Worm (Caenorhabditis elegans) whole organism, midembryonic: ENCODE results near the gene ttr-35.

Source experiments
- T22C8.4 ChIP-seq: fragments of 200-800 bp; sonication (Bioruptor generic); IDR thresholded peaks from 2 replicates; pipeline ENCODE4 v1.3.6; 2022; ENCODE audit warnings: missing genetic modification characterization, missing compliant biosample characterization
- cog-1 ChIP-seq: sonication (generic microtip); optimal IDR thresholded peaks from 2 replicates; lab custom pipeline; 2016; ENCODE audit warnings: missing genetic modification characterization, missing compliant biosample characterization
- flt-1 ChIP-seq: fragments of 200-800 bp; sonication (Bioruptor generic); IDR thresholded peaks from 2 replicates; pipeline ENCODE4 v1.3.6; 2022; ENCODE audit warnings: missing genetic modification characterization, missing compliant biosample characterization
- klf-2 ChIP-seq: fragments of 200-800 bp; sonication (Bioruptor generic); conservative IDR thresholded peaks from 2 replicates; pipeline ENCODE4 v1.3.6; 2022; ENCODE audit warnings: missing genetic modification reagents, missing genetic modification characterization, missing compliant biosample characterization
- med-1 ChIP-seq: sonication (generic microtip); optimal IDR thresholded peaks from 2 replicates; lab custom pipeline; 2017; ENCODE audit warnings: missing genetic modification characterization, mild to moderate bottlenecking, missing compliant biosample characterization, antibody characterized with exemption, missing genetic modification reagents; ENCODE audit not compliant: insufficient read depth
- ref-1 ChIP-seq: fragments of 200-800 bp; sonication (Bioruptor generic); conservative IDR thresholded peaks from 2 replicates; pipeline ENCODE4 v1.3.6; 2022; ENCODE audit warnings: missing genetic modification reagents, missing genetic modification characterization, missing compliant biosample characterization
- tab-1 ChIP-seq: fragments of 200-800 bp; sonication (Bioruptor generic); IDR thresholded peaks from 2 replicates; pipeline ENCODE4 v1.3.6; 2022; ENCODE audit warnings: missing genetic modification characterization, missing compliant biosample characterization
- ztf-23 ChIP-seq: fragments of 200-800 bp; sonication (Bioruptor generic); IDR thresholded peaks from 2 replicates; pipeline ENCODE4 v1.3.6; 2022; ENCODE audit warnings: missing genetic modification reagents, missing genetic modification characterization, missing compliant biosample characterization
- ztf-29 ChIP-seq: fragments of 200-800 bp; sonication (Bioruptor generic); IDR thresholded peaks from 2 replicates; pipeline ENCODE4 v1.3.6; 2022; ENCODE audit warnings: missing genetic modification reagents, missing genetic modification characterization, missing compliant biosample characterization

Gene ttr-35

DNA sequence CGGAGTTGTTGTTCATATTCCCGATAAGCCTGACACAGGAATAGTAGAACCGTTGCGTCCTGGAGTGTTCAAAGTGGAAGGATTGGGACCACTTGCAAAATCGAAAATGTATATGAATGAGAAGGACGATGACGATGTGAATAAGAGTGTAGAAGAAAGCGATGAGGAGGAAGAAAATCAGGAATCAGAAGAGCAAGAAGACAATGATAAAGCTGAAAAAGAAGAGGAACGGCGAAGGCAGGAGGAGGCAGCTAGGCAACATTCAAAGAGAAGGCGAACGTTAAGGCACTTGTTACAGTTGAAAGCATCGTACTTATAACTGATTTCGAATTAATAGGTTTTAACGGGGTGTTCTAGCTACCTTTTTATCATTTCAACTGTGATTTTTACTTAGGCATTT lies 31.6 kb downstream of the ttr-35 start:
- TF ChIP-seq med-1 (GFP tag; lab: Kevin White, UChicago) (no peak), T22C8.4 (GFP tag; lab: Robert Waterston, UW) (no peak), flt-1 (GFP tag; lab: Robert Waterston, UW) (no peak), tab-1 (no peak), klf-2 (no peak), cog-1 (tag; lab: Kevin White, UChicago) (no peak), ref-1 (GFP tag; lab: Robert Waterston, UW) (no peak)

DNA sequence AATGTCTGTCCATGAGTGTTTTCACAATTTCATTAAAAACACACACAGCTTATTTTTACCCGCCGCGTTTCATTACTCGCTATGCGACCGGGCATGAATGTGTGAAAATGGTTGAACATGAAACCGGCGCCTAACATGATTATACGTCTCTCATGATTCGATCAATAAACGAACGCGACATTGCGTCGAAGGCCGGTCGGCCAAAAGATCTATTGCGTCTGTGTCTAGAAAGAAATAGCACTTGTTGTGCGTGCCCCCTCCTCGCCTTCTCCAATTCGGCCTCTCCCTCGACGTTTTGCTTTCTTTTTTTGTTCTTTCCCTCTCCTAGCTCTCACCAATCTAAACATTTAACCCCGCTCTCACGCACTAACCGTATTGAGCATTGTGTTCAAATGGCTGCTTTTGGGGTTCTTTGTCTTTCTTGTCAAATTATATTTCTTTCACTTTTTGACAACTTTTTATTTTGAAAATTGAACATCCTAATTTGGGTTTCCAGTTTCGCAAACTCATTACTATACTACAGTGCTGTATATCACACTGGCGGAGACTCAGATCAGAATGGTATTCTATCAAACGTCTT lies 39.1 kb downstream of the ttr-35 start:
- TF ChIP-seq flt-1 (GFP tag; lab: Robert Waterston, UW) (no peak), ztf-23 (GFP tag; lab: Robert Waterston, UW) (no peak), tab-1 (no peak)

DNA sequence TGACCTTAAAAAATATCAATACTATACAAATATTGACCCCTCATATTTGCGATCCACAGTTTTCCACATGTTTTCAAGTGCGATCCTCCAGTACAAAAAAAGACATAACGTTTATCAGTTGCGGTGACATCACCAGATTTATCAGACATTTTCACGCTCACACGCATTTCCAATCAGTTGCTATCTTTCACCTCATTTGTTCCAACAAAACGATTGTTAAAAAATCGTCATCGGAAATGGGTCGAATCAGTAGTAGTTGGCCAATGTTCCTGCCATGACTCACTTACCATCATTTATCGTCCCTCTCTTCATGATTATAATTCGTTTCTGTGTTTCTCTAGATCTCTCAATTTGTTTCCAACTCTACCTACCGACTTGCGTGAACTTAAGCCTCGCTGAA lies 39.6 kb downstream of the ttr-35 start:
- no peak for TF ChIP-seq cog-1 (tag; lab: Kevin White, UChicago)
- no peak for TF ChIP-seq med-1 (GFP tag; lab: Kevin White, UChicago)
- TF ChIP-seq ref-1 (GFP tag; lab: Robert Waterston, UW) = no peak
- no peak for TF ChIP-seq flt-1 (GFP tag; lab: Robert Waterston, UW)
- no peak for TF ChIP-seq ztf-23 (GFP tag; lab: Robert Waterston, UW)
- TF ChIP-seq ztf-29 (GFP tag; lab: Robert Waterston, UW) = no peak
- no peak for TF ChIP-seq tab-1
- no peak for TF ChIP-seq T22C8.4 (GFP tag; lab: Robert Waterston, UW)
- no peak for TF ChIP-seq klf-2

DNA sequence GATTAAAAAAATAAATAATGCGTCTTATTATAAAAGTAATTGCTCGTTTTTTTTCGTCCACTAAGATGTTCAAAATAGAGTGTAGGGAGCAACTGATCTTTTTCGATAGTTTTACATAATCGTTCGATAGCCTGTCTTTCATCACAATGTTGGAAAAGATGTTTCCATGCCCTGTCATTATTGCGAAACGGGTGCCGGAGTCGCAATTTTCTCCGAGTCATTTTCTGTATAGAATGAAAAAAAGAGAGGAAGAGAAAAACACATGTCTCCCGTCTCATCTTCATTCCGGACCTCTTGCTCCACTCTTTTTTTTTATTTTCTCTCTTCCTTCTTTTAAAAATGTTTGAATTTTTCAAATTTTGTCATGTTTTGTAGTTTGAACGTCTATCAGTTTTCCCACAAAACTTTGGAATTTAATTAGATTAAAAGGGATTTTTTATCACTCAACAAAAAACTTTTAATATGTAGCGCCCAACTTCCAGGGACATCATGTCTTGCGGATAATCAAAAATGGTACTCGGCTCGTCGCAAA lies 40.8 kb downstream of the ttr-35 start, which contains the start of gene svh-2:
svh-2 (plus strand) TSS at position 482 of the 532 bp plus-strand sequence.
- TF ChIP-seq med-1 (GFP tag; lab: Kevin White, UChicago) (no peak), cog-1 (tag; lab: Kevin White, UChicago) (no peak), klf-2 (no peak), flt-1 (GFP tag; lab: Robert Waterston, UW) (no peak), ztf-23 (GFP tag; lab: Robert Waterston, UW) (no peak), tab-1 (no peak), ztf-29 (GFP tag; lab: Robert Waterston, UW) (no peak), T22C8.4 (GFP tag; lab: Robert Waterston, UW) (no peak), ref-1 (GFP tag; lab: Robert Waterston, UW) (no peak)

DNA sequence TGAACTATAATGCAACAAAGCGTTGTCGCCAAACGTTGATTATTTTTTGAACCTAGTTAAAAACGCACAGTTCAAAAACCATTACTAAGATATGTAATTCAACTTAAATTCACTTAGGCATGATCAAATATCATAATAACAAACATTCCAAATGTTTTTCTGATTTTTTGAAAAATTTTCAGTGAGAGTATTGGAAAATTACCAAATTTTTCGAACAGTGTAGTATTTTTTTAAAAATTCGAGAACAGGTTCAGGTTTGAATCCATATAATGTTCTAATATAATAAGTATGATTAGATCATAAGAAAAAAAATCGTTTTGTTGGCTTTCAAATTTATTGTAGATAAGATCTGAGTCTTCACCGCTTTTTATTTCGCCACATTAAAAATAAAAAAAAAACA lies 41.5 kb downstream of the ttr-35 start:
- TF ChIP-seq flt-1 (GFP tag; lab: Robert Waterston, UW) (no peak), ztf-23 (GFP tag; lab: Robert Waterston, UW) (no peak), med-1 (GFP tag; lab: Kevin White, UChicago) (no peak), ztf-29 (GFP tag; lab: Robert Waterston, UW) (no peak), tab-1 (no peak), ref-1 (GFP tag; lab: Robert Waterston, UW) (no peak), klf-2 (no peak), T22C8.4 (GFP tag; lab: Robert Waterston, UW) (no peak), cog-1 (tag; lab: Kevin White, UChicago) (no peak)

DNA sequence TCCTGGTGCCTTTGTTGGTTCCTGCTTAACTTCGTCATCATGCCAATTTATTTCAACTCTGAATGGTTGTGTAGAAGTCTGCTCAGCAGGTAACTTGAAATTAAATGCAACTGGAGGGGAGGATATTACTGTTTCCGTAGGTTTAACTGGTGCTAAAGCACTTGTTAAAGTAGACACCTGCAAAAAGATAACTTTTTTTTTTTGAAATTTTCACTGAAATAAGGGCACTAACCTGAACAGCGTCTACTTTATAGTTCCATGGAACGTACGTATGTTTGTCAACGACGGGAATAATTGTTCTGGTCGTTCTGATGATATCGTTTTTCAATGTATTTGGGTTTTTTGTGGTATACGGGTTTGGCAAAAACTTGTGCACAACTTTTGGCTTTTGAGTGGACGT lies 48.4 kb downstream of the ttr-35 start:
- TF ChIP-seq flt-1 (GFP tag; lab: Robert Waterston, UW) = no peak
- TF ChIP-seq med-1 (GFP tag; lab: Kevin White, UChicago) = no peak
- TF ChIP-seq ztf-23 (GFP tag; lab: Robert Waterston, UW) = no peak
- TF ChIP-seq ztf-29 (GFP tag; lab: Robert Waterston, UW) = no peak
- TF ChIP-seq klf-2 = no peak
- no peak for TF ChIP-seq T22C8.4 (GFP tag; lab: Robert Waterston, UW)
- TF ChIP-seq tab-1 = no peak
- no peak for TF ChIP-seq ref-1 (GFP tag; lab: Robert Waterston, UW)
- no peak for TF ChIP-seq cog-1 (tag; lab: Kevin White, UChicago)

DNA sequence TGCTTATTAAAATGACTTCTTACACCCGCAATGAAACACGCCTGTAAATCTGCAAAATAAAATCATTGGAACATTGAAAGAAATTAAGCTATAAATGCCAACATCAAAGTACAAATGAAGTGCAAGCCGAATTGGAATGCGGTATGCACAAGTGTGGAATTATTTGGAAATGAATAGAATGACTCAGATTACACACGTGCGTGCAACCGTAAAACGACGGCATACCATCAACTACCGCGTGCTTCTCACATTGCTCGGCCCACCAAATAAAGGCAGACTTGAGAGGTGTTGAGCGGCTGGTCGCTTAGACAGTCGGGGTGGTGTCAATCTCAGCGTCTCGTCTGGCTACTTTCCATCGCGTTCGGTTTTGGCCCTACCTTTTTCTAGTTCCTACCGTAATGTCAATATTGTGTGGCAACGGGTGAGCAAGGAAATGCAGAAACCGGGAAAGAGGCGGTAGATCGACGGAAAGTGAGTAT lies 50.3 kb downstream of the ttr-35 start, which contains the start of gene aaim-1:
aaim-1 (minus strand) TSS at position 51 of the 479 bp plus-strand sequence.
- no peak for TF ChIP-seq klf-2
- TF ChIP-seq cog-1 (tag; lab: Kevin White, UChicago) = no peak
- no peak for TF ChIP-seq ztf-29 (GFP tag; lab: Robert Waterston, UW)
- no peak for TF ChIP-seq flt-1 (GFP tag; lab: Robert Waterston, UW)
- TF ChIP-seq ref-1 (GFP tag; lab: Robert Waterston, UW) = no peak
- TF ChIP-seq T22C8.4 (GFP tag; lab: Robert Waterston, UW) = no peak
- no peak for TF ChIP-seq tab-1
- no peak for TF ChIP-seq med-1 (GFP tag; lab: Kevin White, UChicago)
- no peak for TF ChIP-seq ztf-23 (GFP tag; lab: Robert Waterston, UW)
